Worm (Caenorhabditis elegans): ENCODE measurements around the gene C07D10.1.
A peak's percentile ranks its signal among the peaks of the same experiment; 100 is the strongest.

The C07D10.1 gene

ce11 chrII:7398712-7399111 lies at the start of gene C07D10.1:
Gene C07D10.1 (plus strand): TSS chrII:7399012.
- no peak for TF ChIP-seq snpc-4 (tag; optimal IDR thresholded peaks at IDR 0.05)

DNA sequence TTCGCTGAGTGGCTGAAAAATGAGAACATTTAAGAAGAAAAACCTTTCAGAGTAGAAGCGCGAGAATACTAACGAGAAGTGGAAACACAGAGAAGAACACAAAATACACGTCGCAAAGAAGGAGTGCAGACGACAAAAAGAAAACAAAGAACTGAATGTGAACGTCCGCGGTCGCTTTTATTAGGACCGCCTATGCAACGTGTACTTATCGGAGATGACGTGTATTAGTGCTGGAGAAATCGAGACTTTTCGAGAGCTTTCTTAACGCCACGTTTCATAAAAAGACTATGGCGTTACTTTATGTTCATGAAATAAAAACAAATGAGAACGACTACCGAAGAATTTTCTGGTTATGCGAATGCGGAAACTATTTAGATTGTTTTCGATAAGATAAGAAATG lies 46.3 kb upstream of the C07D10.1 start, which contains the start of gene hsp-4:
Gene hsp-4 (minus strand): TSS at position 139 of the 400 bp plus-strand sequence.
- TF ChIP-seq nhr-23 (tag; optimal IDR thresholded peaks at IDR 0.05) (peak; percentile 63), zag-1 (tag; optimal IDR thresholded peaks at IDR 0.05) (no peak), elt-1 (tag; optimal IDR thresholded peaks at IDR 0.05) (no peak), fkh-10 (GFP tag; optimal IDR thresholded peaks at IDR 0.05) (no peak), eor-1 (tag; optimal IDR thresholded peaks at IDR 0.05) (no peak), nfya-1 (tag; optimal IDR thresholded peaks at IDR 0.05; ENCODE audit: insufficient read depth) (peak; percentile 46), pqm-1 (tag; optimal IDR thresholded peaks at IDR 0.05) (no peak), sea-2 (GFP tag; optimal IDR thresholded peaks at IDR 0.05) (no peak), ceh-82 (tag; optimal IDR thresholded peaks at IDR 0.05) (no peak), ZK546.5 (tag; optimal IDR thresholded peaks at IDR 0.05) (no peak), ceh-16 (tag; optimal IDR thresholded peaks at IDR 0.05) (no peak), nhr-67 (tag; optimal IDR thresholded peaks at IDR 0.05) (no peak), nhr-11 (tag; optimal IDR thresholded peaks at IDR 0.05) (no peak), nhr-76 (tag; optimal IDR thresholded peaks at IDR 0.05) (no peak), jun-1 (tag; optimal IDR thresholded peaks at IDR 0.05) (no peak), nhr-12 (tag; optimal IDR thresholded peaks at IDR 0.05) (no peak), elt-2 (tag; optimal IDR thresholded peaks at IDR 0.05) (peak; percentile 43), fos-1 (tag; optimal IDR thresholded peaks at IDR 0.05) (no peak), R02D3.7 (tag; optimal IDR thresholded peaks at IDR 0.05) (no peak), nhr-77 (tag; optimal IDR thresholded peaks at IDR 0.05) (no peak), lin-15B (tag; optimal IDR thresholded peaks at IDR 0.05) (no peak), skn-1 (tag; optimal IDR thresholded peaks at IDR 0.05) (no peak), ceh-28 (tag; optimal IDR thresholded peaks at IDR 0.05) (peak; percentile 2), unc-39 (tag; optimal IDR thresholded peaks at IDR 0.05) (no peak), lin-39 (tag; optimal IDR thresholded peaks at IDR 0.05) (no peak), unc-62 (GFP tag; optimal IDR thresholded peaks at IDR 0.05) (no peak), nhr-43 (tag; optimal IDR thresholded peaks at IDR 0.05; ENCODE audit: poor library complexity, severe bottlenecking) (no peak), daf-12 (tag; optimal IDR thresholded peaks at IDR 0.05) (no peak), nhr-25 (tag; optimal IDR thresholded peaks at IDR 0.05) (peak; percentile 67), aly-2 (tag; optimal IDR thresholded peaks at IDR 0.05) (no peak), pha-4 (tag; optimal IDR thresholded peaks at IDR 0.05) (no peak), nhr-237 (tag; optimal IDR thresholded peaks at IDR 0.05) (no peak), fkh-2 (tag; optimal IDR thresholded peaks at IDR 0.05) (no peak), ceh-9 (tag; optimal IDR thresholded peaks at IDR 0.05) (no peak), egl-27 (tag; optimal IDR thresholded peaks at IDR 0.05) (no peak)

- TF ChIP-seq nhr-77 (tag; optimal IDR thresholded peaks at IDR 0.05) (no peak), fkh-2 (tag; optimal IDR thresholded peaks at IDR 0.05) (no peak), ceh-82 (tag; optimal IDR thresholded peaks at IDR 0.05) (no peak), nhr-67 (tag; optimal IDR thresholded peaks at IDR 0.05) (no peak), lin-15B (tag; optimal IDR thresholded peaks at IDR 0.05) (no peak), fkh-10 (GFP tag; optimal IDR thresholded peaks at IDR 0.05) (no peak), mml-1 (tag; optimal IDR thresholded peaks at IDR 0.05) (no peak), hmg-11 (tag; optimal IDR thresholded peaks at IDR 0.05) (no peak), tbx-2 (tag; optimal IDR thresholded peaks at IDR 0.05) (no peak)
These were observed 45.8 kb upstream of the C07D10.1 start for ce11 chrII:7353027-7353426.

DNA sequence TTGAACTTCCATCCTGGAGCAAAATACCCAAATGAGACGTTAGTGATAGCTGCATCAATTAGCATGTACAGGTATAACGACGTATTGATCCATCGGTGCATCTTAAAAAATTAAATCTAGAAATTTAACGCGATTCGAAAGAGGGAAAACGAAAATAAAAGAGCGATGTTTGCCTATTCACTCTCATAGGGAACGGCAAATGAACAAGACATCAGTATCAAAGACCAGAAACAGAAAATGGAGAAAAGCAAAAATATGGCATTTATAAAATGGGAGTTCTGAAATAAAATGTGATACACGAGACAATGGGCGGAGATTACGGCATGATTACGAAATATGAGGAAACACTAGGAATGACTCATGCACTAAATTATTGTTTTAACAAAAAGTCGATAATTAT lies 42.5 kb upstream of the C07D10.1 start, which contains the start of gene haf-2:
Gene haf-2 (minus strand): TSS at position 101 of the 400 bp plus-strand sequence.
- TF ChIP-seq eor-1 (tag; optimal IDR thresholded peaks at IDR 0.05) (no peak), lsy-12 (tag; optimal IDR thresholded peaks at IDR 0.05) (no peak), ceh-9 (tag; optimal IDR thresholded peaks at IDR 0.05) (no peak), elt-2 (tag; optimal IDR thresholded peaks at IDR 0.05) (peak; percentile 11), nhr-237 (tag; optimal IDR thresholded peaks at IDR 0.05) (no peak), nhr-23 (tag; optimal IDR thresholded peaks at IDR 0.05) (no peak), unc-39 (tag; optimal IDR thresholded peaks at IDR 0.05) (no peak)

All from whole organism, L3 larva.